Worm (Caenorhabditis elegans) whole organism, young adult: ENCODE measurements around the gene arr-1.

Experiments used
- C17E4.6 ChIP-seq: fragments of 200-800 bp; sonication (Bioruptor generic); IDR thresholded peaks from 2 replicates; pipeline ENCODE4 v1.3.6; 2022; ENCODE audit warnings: missing genetic modification reagents, missing genetic modification characterization, missing compliant biosample characterization
- T07F8.4 ChIP-seq: sonication (generic microtip); optimal IDR thresholded peaks from 2 replicates; lab custom pipeline; 2016; ENCODE audit warnings: mild to moderate bottlenecking, missing genetic modification characterization, moderate library complexity, missing compliant biosample characterization
- ceh-58 ChIP-seq: fragments of 200-800 bp; sonication (Bioruptor generic); IDR thresholded peaks from 2 replicates; pipeline ENCODE4 v1.3.6; 2022; ENCODE audit warnings: missing genetic modification characterization, missing compliant biosample characterization
- efl-1 ChIP-seq: fragments of 150-350 bp; optimal IDR thresholded peaks from 2 replicates; lab custom pipeline; 2014; ENCODE audit warnings: missing biosample characterization, missing genetic modification reagents, missing genetic modification characterization
- fkh-3 ChIP-seq: sonication (generic microtip); optimal IDR thresholded peaks from 2 replicates; lab custom pipeline; 2016; ENCODE audit warnings: mild to moderate bottlenecking, missing genetic modification characterization, missing compliant biosample characterization
- lin-35 ChIP-seq, 3 experiments: fragments of 150-350 bp in 2 of 3; sonication (generic microtip) in 1 of 3; optimal IDR thresholded peaks; 2 replicates each; lab custom pipeline; 2014 to 2018; ENCODE audit warnings: missing biosample characterization in 3 of 3, missing genetic modification characterization in 3 of 3, missing genetic modification reagents in 3 of 3
- nfya-1 ChIP-seq: sonication (generic microtip); optimal IDR thresholded peaks from 2 replicates; lab custom pipeline; 2017; ENCODE audit warnings: antibody characterized with exemption, missing compliant biosample characterization, missing genetic modification characterization, borderline replicate concordance; ENCODE audit not compliant: insufficient read depth
- rcor-1 ChIP-seq: fragments of 200-800 bp; sonication (Bioruptor generic); IDR thresholded peaks from 2 replicates; pipeline ENCODE4 v1.3.6; 2022; ENCODE audit warnings: missing genetic modification reagents, missing genetic modification characterization, missing compliant biosample characterization
- unc-62 ChIP-seq: fragments of 150-350 bp; optimal IDR thresholded peaks from 2 replicates; lab custom pipeline; 2014; ENCODE audit warnings: missing biosample characterization, missing genetic modification reagents, missing genetic modification characterization

- TF ChIP-seq nfya-1 (tag; lab: Kevin White, UChicago) (no peak), unc-62 (GFP tag; lab: Kevin White, UChicago) (no peak), efl-1 (GFP tag; lab: Kevin White, UChicago) (no peak), rcor-1 (GFP tag; lab: Robert Waterston, UW) (no peak), lin-35 (GFP tag; optimal IDR thresholded peaks at IDR 0.05; lab: Kevin White, UChicago) (no peak), T07F8.4 (tag; lab: Kevin White, UChicago) (no peak), ceh-58 (GFP tag; lab: Robert Waterston, UW) (no peak), fkh-3 (tag; lab: Kevin White, UChicago) (no peak), C17E4.6 (GFP tag; lab: Robert Waterston, UW) (no peak)
These were observed 38.0 kb upstream of the arr-1 start for ce11 chrX:912564-912963.
